Worm (Caenorhabditis elegans): ENCODE measurements around the gene R05H5.3.

R05H5.3 gene

DNA sequence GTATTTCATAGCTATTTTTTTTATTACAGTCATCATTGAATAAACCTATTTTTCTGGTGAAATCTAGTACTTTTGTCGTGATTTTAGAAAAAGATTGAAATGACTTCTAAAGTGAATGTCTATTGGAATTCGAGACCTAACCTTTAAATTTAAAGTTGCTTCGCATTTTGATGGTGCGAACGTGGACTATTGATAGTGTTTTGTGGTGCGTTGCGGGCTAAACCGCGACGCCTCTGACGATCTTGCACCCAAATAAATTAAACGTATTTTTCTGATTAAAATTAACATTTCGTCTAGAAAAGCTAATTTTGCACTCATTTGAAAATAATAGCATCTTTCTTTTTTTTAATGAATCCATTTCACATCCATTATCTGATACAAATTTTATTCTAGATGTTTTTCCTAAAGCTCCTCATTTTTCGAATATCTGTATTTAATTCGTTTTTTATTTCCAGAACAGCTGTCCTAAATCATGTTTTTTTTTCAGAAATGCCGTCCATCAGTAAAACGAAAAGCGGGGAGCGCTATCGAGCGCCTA is 24.9 kb upstream of the R05H5.3 start, which contains the start of gene wbp-11 (continued):
- TF ChIP-seq Y105C5A.15 (GFP tag; IDR thresholded peaks at IDR 0.05) (no peak), lin-39 (tag; optimal IDR thresholded peaks at IDR 0.05) (no peak), zag-1 (tag; optimal IDR thresholded peaks at IDR 0.05) (no peak), set-16 (GFP tag; IDR thresholded peaks at IDR 0.05) (no peak), unc-130 (GFP tag; optimal IDR thresholded peaks at IDR 0.05) (no peak), ceh-32 (tag; optimal IDR thresholded peaks at IDR 0.05; ENCODE audit: poor library complexity) (no peak), madf-9 (GFP tag; conservative IDR thresholded peaks at IDR 0.05) (no peak), mxl-3 (GFP tag; optimal IDR thresholded peaks at IDR 0.05) (no peak), mxl-2 (GFP tag; conservative IDR thresholded peaks at IDR 0.05) (no peak), snpc-4 (tag; optimal IDR thresholded peaks at IDR 0.05) (no peak), nhr-6 (tag; optimal IDR thresholded peaks at IDR 0.05) (no peak), dve-1 (tag; optimal IDR thresholded peaks at IDR 0.05; ENCODE audit: insufficient read depth) (peak; percentile 5), skn-1 (tag; optimal IDR thresholded peaks at IDR 0.05) (no peak), lin-13 (GFP tag; optimal IDR thresholded peaks at IDR 0.05) (no peak), T26A8.4 (GFP tag; IDR thresholded peaks at IDR 0.05) (no peak), nhr-102 (tag; optimal IDR thresholded peaks at IDR 0.05) (no peak), mes-2 (tag; optimal IDR thresholded peaks at IDR 0.05; ENCODE audit: poor library complexity, severe bottlenecking) (peak; percentile 52), daf-12 (tag; optimal IDR thresholded peaks at IDR 0.05) (no peak), pha-4 (GFP tag; IDR thresholded peaks at IDR 0.05) (no peak), pha-4 (tag; optimal IDR thresholded peaks at IDR 0.05) (no peak), nhr-77 (tag; optimal IDR thresholded peaks at IDR 0.05) (no peak), Y5F2A.4 (GFP tag; optimal IDR thresholded peaks at IDR 0.05) (no peak)

DNA sequence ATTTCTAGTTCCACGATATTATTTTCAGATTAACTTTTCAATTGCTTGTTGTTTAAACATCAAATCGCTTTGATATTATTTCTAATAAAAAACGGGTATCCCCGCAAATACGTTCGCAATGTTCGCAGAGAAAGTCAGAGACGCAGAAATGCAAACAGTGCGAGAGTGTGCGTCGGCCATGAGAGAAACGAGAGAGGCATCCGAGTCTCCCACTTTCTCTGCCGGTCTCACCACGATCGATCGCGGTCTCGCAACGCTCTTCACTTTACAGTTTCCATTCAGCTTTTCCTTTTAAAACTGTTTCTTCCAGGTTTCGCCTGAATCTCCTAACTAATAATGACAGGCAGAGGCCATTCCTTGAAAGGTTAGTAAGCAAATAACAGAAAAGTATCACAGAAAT is 23.1 kb upstream of the R05H5.3 start, which contains the start of gene F33H1.4:
F33H1.4 (plus strand) TSS at position 311 of the 400 bp plus-strand sequence.
- TF ChIP-seq nhr-42 (GFP tag; IDR thresholded peaks at IDR 0.05) (0 out of 2 replicates have a peak, but pooled peaks have one; percentile 15), F49E8.2 (tag; optimal IDR thresholded peaks at IDR 0.05; ENCODE audit: borderline replicate concordance) (peak; percentile 8), hlh-11 (tag; optimal IDR thresholded peaks at IDR 0.05) (peak; percentile 51), hmg-1.1 (GFP tag; IDR thresholded peaks at IDR 0.05) (peak; percentile 74), ceh-62 (tag; optimal IDR thresholded peaks at IDR 0.05) (no peak), nhr-76 (tag; optimal IDR thresholded peaks at IDR 0.05) (no peak), ceh-32 (tag; optimal IDR thresholded peaks at IDR 0.05; ENCODE audit: poor library complexity) (no peak), lin-29 (GFP tag; IDR thresholded peaks at IDR 0.05) (0 out of 2 replicates have a peak, but pooled peaks have one; percentile 19), nhr-10 (tag; optimal IDR thresholded peaks at IDR 0.05) (no peak), lin-13 (GFP tag; optimal IDR thresholded peaks at IDR 0.05) (peak; percentile 99), lin-38 (GFP tag; IDR thresholded peaks at IDR 0.05) (peak; percentile 57; the same call in 1 of the 2 replicates), ZK546.5 (tag; optimal IDR thresholded peaks at IDR 0.05) (no peak), zfp-2 (tag; optimal IDR thresholded peaks at IDR 0.05) (no peak), F44E2.7 (GFP tag; IDR thresholded peaks at IDR 0.05) (no peak), fkh-10 (GFP tag; optimal IDR thresholded peaks at IDR 0.05) (peak; percentile 3), lir-3 (tag; optimal IDR thresholded peaks at IDR 0.05) (no peak), F26F4.8 (GFP tag; conservative IDR thresholded peaks at IDR 0.05) (no peak), arid-1 (GFP tag; conservative IDR thresholded peaks at IDR 0.05) (peak; percentile 62; the same call in 1 of the 2 replicates), cey-2 (tag; optimal IDR thresholded peaks at IDR 0.05; ENCODE audit: borderline replicate concordance, insufficient read depth) (no peak), Y48G9A.11 (GFP tag; IDR thresholded peaks at IDR 0.05) (0 out of 2 replicates have a peak, but pooled peaks have one; percentile 6), saeg-2 (GFP tag; IDR thresholded peaks at IDR 0.05) (no peak), zfp-3 (GFP tag; conservative IDR thresholded peaks at IDR 0.05) (peak; percentile 33; the same call in 1 of the 2 replicates), nhr-237 (tag; optimal IDR thresholded peaks at IDR 0.05) (no peak), ceh-20 (GFP tag; IDR thresholded peaks at IDR 0.05) (0 out of 2 replicates have a peak, but pooled peaks have one; percentile 24), ama-1 (optimal IDR thresholded peaks at IDR 0.05) (peak; percentile 57), sdz-12 (GFP tag; optimal IDR thresholded peaks at IDR 0.05) (no peak), nhr-28 (tag; optimal IDR thresholded peaks at IDR 0.05) (peak; percentile 12), duxl-1 (tag; optimal IDR thresholded peaks at IDR 0.05; ENCODE audit: poor library complexity) (peak; percentile 44), vab-7 (GFP tag; IDR thresholded peaks at IDR 0.05) (no peak), hlh-30 (tag; optimal IDR thresholded peaks at IDR 0.05; ENCODE audit: insufficient read depth) (no peak)

Measured in whole organism, L4 larva.